Fruit fly (Drosophila melanogaster) whole organism, embryonic: Measurements from ENCODE around the gene PolA1.

ENCODE experiments used
- Atf6 ChIP-seq: fragments of 200-800 bp; sonication (Bioruptor generic); IDR thresholded peaks from 2 replicates; pipeline ENCODE4 v1.3.6; 2022; ENCODE audit warnings: missing biosample characterization, missing genetic modification characterization
- CG10274 ChIP-seq: fragments of 200-800 bp; sonication (Bioruptor generic); optimal IDR thresholded peaks from 3 replicates; lab custom pipeline; 2017; ENCODE audit warnings: missing biosample characterization, mild to moderate bottlenecking, missing genetic modification characterization
- CG10366 ChIP-seq: fragments of 200-800 bp; sonication (Bioruptor generic); IDR thresholded peaks from 2 replicates; pipeline ENCODE4 v1.3.6; 2022; ENCODE audit warnings: missing biosample characterization, missing genetic modification characterization
- CG10654 ChIP-seq: fragments of 200-800 bp; sonication (Bioruptor generic); optimal IDR thresholded peaks from 2 replicates; lab custom pipeline; 2016; ENCODE audit warnings: missing biosample characterization, missing genetic modification characterization
- CG11504 ChIP-seq: fragments of 200-800 bp; sonication (Bioruptor generic); optimal IDR thresholded peaks from 3 replicates; lab custom pipeline; 2019; ENCODE audit warnings: missing biosample characterization, mild to moderate bottlenecking, missing genetic modification characterization, moderate library complexity
- CG12155 ChIP-seq: fragments of 200-800 bp; sonication (Bioruptor generic); optimal IDR thresholded peaks from 3 replicates; lab custom pipeline; 2016; ENCODE audit warnings: missing biosample characterization, missing genetic modification characterization
- CG12299 ChIP-seq: fragments of 200-800 bp; sonication (Bioruptor generic); optimal IDR thresholded peaks from 2 replicates; lab custom pipeline; 2018; ENCODE audit warnings: missing biosample characterization, mild to moderate bottlenecking, missing genetic modification characterization
- CG1233 ChIP-seq: fragments of 200-800 bp; sonication (Bioruptor generic); optimal IDR thresholded peaks from 4 replicates; lab custom pipeline; 2018; ENCODE audit warnings: missing biosample characterization, mild to moderate bottlenecking, missing genetic modification characterization
- CG13123 ChIP-seq: fragments of 200-800 bp; sonication (Bioruptor generic); optimal IDR thresholded peaks from 2 replicates; lab custom pipeline; 2016; ENCODE audit warnings: missing biosample characterization, missing genetic modification characterization
- CG14710 ChIP-seq: fragments of 200-800 bp; sonication (Bioruptor generic); optimal IDR thresholded peaks from 3 replicates; lab custom pipeline; 2019; ENCODE audit warnings: missing biosample characterization, mild to moderate bottlenecking, missing genetic modification characterization, moderate library complexity
- CG15479 ChIP-seq: fragments of 200-800 bp; sonication (Bioruptor generic); optimal IDR thresholded peaks from 3 replicates; lab custom pipeline; 2019; ENCODE audit warnings: missing biosample characterization, mild to moderate bottlenecking, missing genetic modification characterization, moderate library complexity
- CG15696 ChIP-seq: fragments of 200-800 bp; sonication (Bioruptor generic); optimal IDR thresholded peaks from 2 replicates; lab custom pipeline; 2019; ENCODE audit warnings: missing biosample characterization, mild to moderate bottlenecking, missing genetic modification characterization, moderate library complexity
- CG17361 ChIP-seq: fragments of 200-800 bp; sonication (Bioruptor generic); IDR thresholded peaks from 3 replicates; pipeline ENCODE4 v1.3.6; 2022; ENCODE audit warnings: missing biosample characterization, missing genetic modification characterization
- CG18476 ChIP-seq: fragments of 200-800 bp; sonication (Bioruptor generic); optimal IDR thresholded peaks from 2 replicates; lab custom pipeline; 2016; ENCODE audit warnings: missing biosample characterization, mild to moderate bottlenecking, missing genetic modification characterization
- CG2199 ChIP-seq: fragments of 200-800 bp; sonication (Bioruptor generic); IDR thresholded peaks from 3 replicates; pipeline ENCODE4 v1.3.6; 2022; ENCODE audit warnings: missing biosample characterization, missing genetic modification characterization
- CG3163 ChIP-seq: fragments of 200-800 bp; sonication (Bioruptor generic); optimal IDR thresholded peaks from 3 replicates; lab custom pipeline; 2016; ENCODE audit warnings: missing biosample characterization, missing genetic modification characterization
- CG3407 ChIP-seq: fragments of 200-800 bp; sonication (Bioruptor generic); optimal IDR thresholded peaks from 2 replicates; lab custom pipeline; 2018; ENCODE audit warnings: missing biosample characterization, mild to moderate bottlenecking, missing genetic modification characterization
- CG34422 ChIP-seq: fragments of 200-800 bp; sonication (Bioruptor generic); IDR thresholded peaks from 3 replicates; pipeline ENCODE4 v1.3.6; 2022; ENCODE audit warnings: missing biosample characterization, missing genetic modification characterization
- CG3726 ChIP-seq: fragments of 200-800 bp; sonication (Bioruptor generic); IDR thresholded peaks from 3 replicates; pipeline ENCODE4, ENCODE4 v1.3.6; 2022; ENCODE audit warnings: missing biosample characterization, missing genetic modification characterization
- CG3995 ChIP-seq: fragments of 200-800 bp; sonication (Bioruptor generic); optimal IDR thresholded peaks from 3 replicates; lab custom pipeline; 2016; ENCODE audit warnings: missing biosample characterization, missing genetic modification characterization
- CG4707 ChIP-seq: fragments of 200-800 bp; sonication (Bioruptor generic); optimal IDR thresholded peaks from 2 replicates; lab custom pipeline; 2018; ENCODE audit warnings: missing biosample characterization, mild to moderate bottlenecking, missing genetic modification characterization, moderate library complexity
- CG7357 ChIP-seq: fragments of 200-800 bp; sonication (Bioruptor generic); IDR thresholded peaks from 3 replicates; pipeline ENCODE4 v1.3.6; 2022; ENCODE audit warnings: missing biosample characterization, missing genetic modification characterization
- CG7963 ChIP-seq: fragments of 200-800 bp; sonication (Bioruptor generic); IDR thresholded peaks from 3 replicates; pipeline ENCODE4 v1.3.6; 2022; ENCODE audit warnings: missing biosample characterization, missing genetic modification characterization; ENCODE audit not compliant: partially characterized antibody
- CHES-1-like ChIP-seq: fragments of 200-800 bp; sonication (Bioruptor generic); optimal IDR thresholded peaks from 2 replicates; lab custom pipeline; 2016; ENCODE audit warnings: missing biosample characterization, missing genetic modification characterization
- CkIIα-i1 ChIP-seq: fragments of 200-800 bp; sonication (Bioruptor generic); IDR thresholded peaks from 2 replicates; pipeline ENCODE4 v1.3.6; 2022; ENCODE audit warnings: missing biosample characterization, missing genetic modification characterization
- Doc2 ChIP-seq: fragments of 200-800 bp; sonication (Bioruptor generic); IDR thresholded peaks from 2 replicates; pipeline ENCODE4 v1.3.6; 2022; ENCODE audit warnings: missing biosample characterization, missing genetic modification characterization
- Lim3 ChIP-seq: fragments of 200-800 bp; sonication (Bioruptor generic); IDR thresholded peaks from 2 replicates; pipeline ENCODE4 v1.3.6; 2022; ENCODE audit warnings: missing biosample characterization, missing genetic modification characterization
- Mrtf ChIP-seq: fragments of 200-800 bp; sonication (Bioruptor generic); IDR thresholded peaks from 3 replicates; pipeline ENCODE4 v1.3.6; 2022; ENCODE audit warnings: missing biosample characterization, missing genetic modification characterization
- NK7.1 ChIP-seq: fragments of 200-800 bp; sonication (Bioruptor generic); optimal IDR thresholded peaks from 3 replicates; lab custom pipeline; 2016; ENCODE audit warnings: missing biosample characterization, missing genetic modification characterization
- NfI ChIP-seq: fragments of 200-800 bp; sonication (Bioruptor generic); optimal IDR thresholded peaks from 3 replicates; lab custom pipeline; 2018; ENCODE audit warnings: missing biosample characterization, mild to moderate bottlenecking, missing genetic modification characterization, moderate library complexity
- Rfx ChIP-seq: fragments of 200-800 bp; sonication (Bioruptor generic); IDR thresholded peaks from 2 replicates; pipeline ENCODE4 v1.3.6; 2022; ENCODE audit warnings: missing biosample characterization, missing genetic modification characterization
- TFAM ChIP-seq: fragments of 200-800 bp; sonication (Bioruptor generic); optimal IDR thresholded peaks from 2 replicates; lab custom pipeline; 2017; ENCODE audit warnings: missing biosample characterization, missing genetic modification characterization, inconsistent platforms
- YL-1 ChIP-seq: fragments of 200-800 bp; sonication (Bioruptor generic); optimal IDR thresholded peaks from 3 replicates; lab custom pipeline; 2017; ENCODE audit warnings: missing biosample characterization, mild to moderate bottlenecking, missing genetic modification characterization
- chinmo ChIP-seq: fragments of 200-800 bp; sonication (Bioruptor generic); IDR thresholded peaks from 4 replicates; pipeline ENCODE4 v1.3.6; 2022; ENCODE audit warnings: missing biosample characterization, missing genetic modification characterization; ENCODE audit not compliant: partially characterized antibody
- dmrt11E ChIP-seq: fragments of 200-800 bp; sonication (Bioruptor generic); optimal IDR thresholded peaks from 3 replicates; lab custom pipeline; 2018; ENCODE audit warnings: missing biosample characterization, mild to moderate bottlenecking, missing genetic modification characterization, moderate library complexity
- dmrt99B ChIP-seq: fragments of 200-800 bp; sonication (Bioruptor generic); optimal IDR thresholded peaks from 2 replicates; lab custom pipeline; 2018; ENCODE audit warnings: missing biosample characterization, mild to moderate bottlenecking, missing genetic modification characterization, moderate library complexity
- eve ChIP-seq, 2 experiments: fragments of >200 bp; optimal IDR thresholded peaks; 2 replicates each; lab custom pipeline; 2017; ENCODE audit warnings: missing biosample characterization in 2 of 2, missing genetic modification characterization in 2 of 2
- eyg ChIP-seq: fragments of 200-800 bp; sonication (Bioruptor generic); optimal IDR thresholded peaks from 3 replicates; lab custom pipeline; 2016; ENCODE audit warnings: missing biosample characterization, missing genetic modification characterization
- grau ChIP-seq: fragments of 200-800 bp; optimal IDR thresholded peaks from 3 replicates; lab custom pipeline; 2019; ENCODE audit warnings: missing biosample characterization, mild to moderate bottlenecking, missing genetic modification characterization, moderate library complexity
- knrl ChIP-seq: fragments of 200-800 bp; sonication (Bioruptor generic); IDR thresholded peaks from 3 replicates; pipeline ENCODE4 v1.3.6; 2022; ENCODE audit warnings: missing biosample characterization, missing genetic modification characterization; ENCODE audit not compliant: partially characterized antibody
- maf-S ChIP-seq: fragments of 200-800 bp; sonication (Bioruptor generic); optimal IDR thresholded peaks from 2 replicates; lab custom pipeline; 2016; ENCODE audit warnings: missing biosample characterization, missing genetic modification characterization
- nau ChIP-seq: fragments of 200-800 bp; sonication (Bioruptor generic); optimal IDR thresholded peaks from 3 replicates; lab custom pipeline; 2017; ENCODE audit warnings: missing biosample characterization, mild to moderate bottlenecking, missing genetic modification characterization, missing genetic modification reagents
- ranshi ChIP-seq: fragments of 200-800 bp; sonication (Bioruptor generic); IDR thresholded peaks from 2 replicates; pipeline ENCODE4 v1.3.6; 2022; ENCODE audit warnings: missing biosample characterization, missing genetic modification characterization
- sens-2 ChIP-seq: fragments of 200-800 bp; sonication (Bioruptor generic); IDR thresholded peaks from 2 replicates; pipeline ENCODE4 v1.3.6; 2022; ENCODE audit warnings: missing biosample characterization, missing genetic modification characterization
- sim ChIP-seq: fragments of 200-800 bp; sonication (Bioruptor generic); IDR thresholded peaks from 2 replicates; pipeline ENCODE4 v1.3.6; 2022; ENCODE audit warnings: missing biosample characterization, missing genetic modification characterization
- sima ChIP-seq: fragments of 200-800 bp; sonication (Bioruptor generic); optimal IDR thresholded peaks from 2 replicates; lab custom pipeline; 2016; ENCODE audit warnings: missing biosample characterization, missing genetic modification characterization
- tin ChIP-seq: fragments of 200-800 bp; sonication (Bioruptor generic); optimal IDR thresholded peaks from 3 replicates; lab custom pipeline; 2016; ENCODE audit warnings: missing biosample characterization, missing genetic modification characterization
- vfl ChIP-seq: fragments of 200-800 bp; sonication (Bioruptor generic); optimal IDR thresholded peaks from 2 replicates; lab custom pipeline; 2016; ENCODE audit warnings: missing biosample characterization, missing genetic modification characterization
- vvl ChIP-seq: fragments of 200-800 bp; sonication (Bioruptor generic); IDR thresholded peaks from 2 replicates; pipeline ENCODE4 v1.3.6; 2022; ENCODE audit warnings: missing biosample characterization, missing genetic modification characterization
- wdn ChIP-seq: fragments of 200-800 bp; sonication (Bioruptor generic); IDR thresholded peaks from 2 replicates; pipeline ENCODE4 v1.3.6; 2022; ENCODE audit warnings: missing biosample characterization, missing genetic modification characterization
- zen ChIP-seq: fragments of 200-800 bp; sonication (Bioruptor generic); optimal IDR thresholded peaks from 3 replicates; lab custom pipeline; 2018; ENCODE audit warnings: missing biosample characterization, mild to moderate bottlenecking, missing genetic modification characterization, moderate library complexity

The PolA1 gene

DNA sequence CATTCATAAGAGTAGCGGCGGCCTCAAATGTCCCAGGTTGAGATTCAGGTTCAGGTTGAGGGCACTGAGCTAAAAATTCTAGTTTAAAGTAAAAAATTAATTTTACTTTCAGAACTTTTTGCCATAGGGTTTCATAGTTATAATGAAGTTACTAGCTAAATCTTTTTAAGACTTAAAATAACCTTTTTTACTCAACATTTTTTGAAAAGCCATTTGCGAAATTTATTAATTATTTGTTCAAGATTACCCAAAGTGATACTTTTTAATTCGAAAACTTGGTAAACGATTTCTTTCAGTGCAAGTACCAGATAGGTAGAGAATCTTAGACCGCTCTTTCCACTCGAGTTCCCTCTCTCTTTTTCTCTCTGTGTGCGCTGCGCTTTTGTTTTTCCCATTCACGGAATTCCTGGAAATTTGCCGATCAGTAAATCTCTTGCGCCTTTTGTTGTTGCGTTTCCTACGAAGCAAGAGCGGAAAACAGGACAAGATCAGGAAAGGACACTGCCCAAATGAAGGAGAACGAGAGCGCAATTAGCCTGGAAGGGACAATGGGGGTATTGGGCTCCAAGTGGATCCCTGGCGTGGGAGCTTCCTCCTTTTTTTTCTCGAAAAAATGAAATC lies 29.9 kb downstream of the PolA1 start (continued):
- no peak for TF ChIP-seq Mrtf (GFP tag; lab: Robert Waterston, UW)
- peak; percentile 98 for TF ChIP-seq CG15696 (tag; lab: Kevin White, UChicago)
- TF ChIP-seq Atf6 (GFP tag; lab: Robert Waterston, UW) = no peak
- TF ChIP-seq CG1233 (GFP tag; lab: Kevin White, UChicago) = peak; percentile 63
- no peak for TF ChIP-seq nau (GFP tag; lab: Kevin White, UChicago)
- TF ChIP-seq eve (GFP tag; optimal IDR thresholded peaks at IDR 0.05; lab: Kevin White, UChicago) = peak; percentile 29 to 67
- TF ChIP-seq CG4707 = no peak
- no peak for TF ChIP-seq ranshi
- no peak for TF ChIP-seq chinmo (GFP tag; lab: Robert Waterston, UW)
- peak; percentile 20 for TF ChIP-seq CG3407 (GFP tag; lab: Kevin White, UChicago)
- no peak for TF ChIP-seq CG7963 (GFP tag; lab: Robert Waterston, UW)
- no peak for TF ChIP-seq CG34422 (GFP tag; lab: Robert Waterston, UW)
- peak; percentile 84 for TF ChIP-seq CG15479 (GFP tag; lab: Kevin White, UChicago)
- no peak for TF ChIP-seq CG10366 (GFP tag; lab: Robert Waterston, UW)
- TF ChIP-seq tin (GFP tag; lab: Kevin White, UChicago) = peak; percentile 58
- no peak for TF ChIP-seq CG2199
- peak; percentile 46 for TF ChIP-seq dmrt99B
- TF ChIP-seq CG13123 (GFP tag; lab: Kevin White, UChicago) = no peak
- no peak for TF ChIP-seq Rfx (GFP tag; lab: Robert Waterston, UW)
- TF ChIP-seq knrl (GFP tag; lab: Robert Waterston, UW) = no peak
- no peak for TF ChIP-seq CG3995 (GFP tag; lab: Kevin White, UChicago)
- peak; percentile 96 for TF ChIP-seq dmrt11E
- TF ChIP-seq CG12155 (GFP tag; lab: Kevin White, UChicago) = peak; percentile 54
- no peak for TF ChIP-seq wdn (GFP tag; lab: Robert Waterston, UW)
- TF ChIP-seq CG18476 (GFP tag; lab: Kevin White, UChicago) = peak; percentile 36
- no peak for TF ChIP-seq eyg
- no peak for TF ChIP-seq NfI (GFP tag; lab: Kevin White, UChicago)
- TF ChIP-seq sim (GFP tag; lab: Robert Waterston, UW) = no peak
- peak; percentile 16 for TF ChIP-seq CHES-1-like (GFP tag; lab: Kevin White, UChicago)
- TF ChIP-seq Doc2 = no peak
- TF ChIP-seq zen (tag; lab: Kevin White, UChicago) = peak; percentile 98
- no peak for TF ChIP-seq CkIIα-i1
- TF ChIP-seq maf-S (GFP tag; lab: Kevin White, UChicago) = no peak
- no peak for TF ChIP-seq NK7.1 (GFP tag; lab: Kevin White, UChicago)
- TF ChIP-seq CG17361 (GFP tag; lab: Robert Waterston, UW) = peak; percentile 86
- peak; percentile 61 for TF ChIP-seq CG11504 (tag; lab: Kevin White, UChicago)
- TF ChIP-seq CG7357 (GFP tag; lab: Robert Waterston, UW) = no peak
- no peak for TF ChIP-seq CG3163 (GFP tag; lab: Kevin White, UChicago)
- TF ChIP-seq sima (GFP tag; lab: Kevin White, UChicago) = no peak
- TF ChIP-seq grau (tag; lab: Kevin White, UChicago) = peak; percentile 70
- no peak for TF ChIP-seq vfl
- TF ChIP-seq sens-2 = 0 out of 2 replicates have a peak, but pooled peaks have one; percentile 31
- TF ChIP-seq CG12299 = no peak
- no peak for TF ChIP-seq YL-1 (GFP tag; lab: Kevin White, UChicago)
- peak; percentile 5 for TF ChIP-seq CG10654 (GFP tag; lab: Kevin White, UChicago)
- TF ChIP-seq CG14710 = peak; percentile 91
- no peak for TF ChIP-seq CG10274 (GFP tag; lab: Kevin White, UChicago)
- TF ChIP-seq TFAM (GFP tag; lab: Kevin White, UChicago) = no peak
- no peak for TF ChIP-seq CG3726 (GFP tag; lab: Robert Waterston, UW)
- peak; percentile 54; the same call in 1 of the 2 replicates for TF ChIP-seq vvl (GFP tag; lab: Robert Waterston, UW)
- no peak for TF ChIP-seq Lim3 (GFP tag; lab: Robert Waterston, UW)
